Worm (Caenorhabditis elegans) whole organism, L3 larva: ENCODE results near the gene C02F5.14.

Experiments
- daf-12 ChIP-seq: fragments of 150-350 bp; optimal IDR thresholded peaks from 2 replicates; lab custom pipeline; 2014; ENCODE audit warnings: missing biosample characterization, missing genetic modification reagents, missing genetic modification characterization
- fkh-10 ChIP-seq: sonication (generic microtip); optimal IDR thresholded peaks from 2 replicates; lab custom pipeline; 2017; ENCODE audit warnings: missing biosample characterization, missing genetic modification reagents, missing genetic modification characterization
- lin-15B ChIP-seq: fragments of 150-350 bp; optimal IDR thresholded peaks from 2 replicates; lab custom pipeline; 2014; ENCODE audit warnings: missing biosample characterization, missing genetic modification characterization
- lin-39 ChIP-seq: fragments of 150-350 bp; optimal IDR thresholded peaks from 2 replicates; lab custom pipeline; 2018; ENCODE audit warnings: missing biosample characterization, missing genetic modification reagents, missing genetic modification characterization
- pqm-1 ChIP-seq: fragments of 150-350 bp; optimal IDR thresholded peaks from 2 replicates; lab custom pipeline; 2017; ENCODE audit warnings: missing biosample characterization, missing genetic modification characterization, inconsistent platforms
- sea-2 ChIP-seq: fragments of 150-350 bp; sonication (generic microtip); optimal IDR thresholded peaks from 4 replicates; lab custom pipeline; 2014; ENCODE audit warnings: missing biosample characterization, missing genetic modification reagents, missing genetic modification characterization
- skn-1 ChIP-seq: fragments of 150-350 bp; optimal IDR thresholded peaks from 2 replicates; lab custom pipeline; 2014; ENCODE audit warnings: missing biosample characterization, missing genetic modification characterization

ce11 chrIII:8229480-8229879, 5.8 kb downstream of the C02F5.14 start:
- no peak for TF ChIP-seq lin-39 (tag; lab: Kevin White, UChicago)
- TF ChIP-seq daf-12 (tag; lab: Kevin White, UChicago), result no peak
- no peak for TF ChIP-seq skn-1 (tag; lab: Kevin White, UChicago)
- TF ChIP-seq sea-2 (GFP tag; lab: Kevin White, UChicago), result no peak
- TF ChIP-seq lin-15B, result no peak
- no peak for TF ChIP-seq pqm-1
- TF ChIP-seq fkh-10 (GFP tag; lab: Kevin White, UChicago), result no peak
